Worm (Caenorhabditis elegans): ENCODE measurements around the gene K09H11.9.
A peak's percentile ranks its signal among the peaks of the same experiment; 100 is the strongest.

K09H11.9 gene

DNA sequence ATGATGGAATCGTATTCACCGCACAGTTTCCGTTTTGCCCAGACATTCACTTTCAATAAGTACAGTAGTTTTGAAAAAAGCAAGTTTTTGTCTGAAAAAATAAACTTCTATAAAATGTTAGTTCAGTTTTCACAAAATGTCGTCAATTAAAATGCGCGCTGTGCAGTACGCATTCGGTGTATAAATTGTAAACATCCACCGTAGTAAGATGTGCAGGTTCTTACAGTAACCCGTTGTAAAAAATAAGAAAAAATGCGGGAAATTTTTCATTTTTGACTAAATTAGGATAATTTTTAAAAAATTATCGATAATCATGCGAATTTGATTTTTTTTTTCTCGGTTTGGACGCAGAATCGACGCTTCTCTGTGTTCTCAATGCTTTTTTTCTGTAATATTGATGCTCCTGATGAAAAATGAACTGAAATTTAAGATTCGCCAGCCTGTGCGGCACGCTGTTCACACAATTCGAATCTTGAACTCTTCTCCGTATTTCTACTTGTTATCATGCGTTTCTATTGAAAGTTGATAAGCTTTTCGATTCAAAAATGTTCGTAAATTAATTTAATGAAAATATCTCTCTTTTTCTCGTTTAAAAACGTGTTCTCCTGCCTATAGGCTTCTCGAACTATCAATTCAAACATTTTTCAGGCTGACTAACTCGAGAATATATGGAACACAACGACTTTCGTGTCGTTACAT lies 978 bp upstream of the K09H11.9 start, which contains the start of gene rga-3:
rga-3 (plus strand) TSS at position 649 of the 699 bp plus-strand sequence.
- no peak for TF ChIP-seq nhr-28 (tag; optimal IDR thresholded peaks at IDR 0.05)
- no peak for TF ChIP-seq mep-1 (tag; optimal IDR thresholded peaks at IDR 0.05)
- no peak for TF ChIP-seq ceh-39 (tag; optimal IDR thresholded peaks at IDR 0.05)
- no peak for TF ChIP-seq sem-2 (GFP tag; optimal IDR thresholded peaks at IDR 0.05)
- TF ChIP-seq blmp-1 (tag; optimal IDR thresholded peaks at IDR 0.05), result no peak
- no peak for TF ChIP-seq zip-8 (tag; optimal IDR thresholded peaks at IDR 0.05)
- no peak for TF ChIP-seq cnd-1 (tag; optimal IDR thresholded peaks at IDR 0.05)
- TF ChIP-seq sptf-1 (tag; optimal IDR thresholded peaks at IDR 0.05), result no peak
- TF ChIP-seq lsy-2 (tag; optimal IDR thresholded peaks at IDR 0.05), result no peak
- TF ChIP-seq lin-32 (GFP tag; optimal IDR thresholded peaks at IDR 0.05), result no peak
- TF ChIP-seq snpc-4 (tag; optimal IDR thresholded peaks at IDR 0.05), result no peak
- no peak for TF ChIP-seq mls-2 (tag; optimal IDR thresholded peaks at IDR 0.05)
- TF ChIP-seq ham-2 (GFP tag; optimal IDR thresholded peaks at IDR 0.05), result no peak
- no peak for TF ChIP-seq ceh-43 (GFP tag; optimal IDR thresholded peaks at IDR 0.05)
- no peak for TF ChIP-seq unc-39 (tag; optimal IDR thresholded peaks at IDR 0.05)
- no peak for TF ChIP-seq bed-3 (GFP tag; optimal IDR thresholded peaks at IDR 0.05)
- TF ChIP-seq nhr-76 (tag; optimal IDR thresholded peaks at IDR 0.05), result no peak
- TF ChIP-seq ceh-83 (GFP tag; optimal IDR thresholded peaks at IDR 0.05), result no peak
- no peak for TF ChIP-seq lin-13 (tag; optimal IDR thresholded peaks at IDR 0.05)
- no peak for TF ChIP-seq elt-3 (tag; optimal IDR thresholded peaks at IDR 0.05)

DNA sequence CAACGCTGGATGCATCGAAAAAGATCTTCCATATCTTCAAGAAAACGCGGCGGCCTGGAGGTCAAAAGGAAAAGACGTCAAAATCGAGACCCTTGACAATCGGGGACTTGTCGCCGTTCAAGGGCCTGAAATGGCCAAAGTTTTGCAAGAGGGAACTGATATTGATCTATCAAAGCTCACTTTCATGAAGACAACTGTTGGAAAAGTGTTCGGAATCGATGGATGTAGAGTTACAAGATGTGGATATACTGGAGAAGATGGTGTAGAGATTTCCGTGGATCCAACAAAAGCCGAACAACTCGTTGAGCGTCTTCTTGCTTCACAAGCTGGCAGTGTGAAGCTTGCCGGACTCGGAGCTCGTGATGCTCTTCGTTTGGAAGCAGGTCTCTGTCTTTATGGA lies 2.9 kb downstream of the K09H11.9 start:
- TF ChIP-seq ham-2 (GFP tag; optimal IDR thresholded peaks at IDR 0.05), result no peak

ce11 chrV:5712652-5713051 lies 3.8 kb downstream of the K09H11.9 start, which contains the start of gene gcst-1:
TSS of gene gcst-1 (plus strand) at chrV:5712928.
- TF ChIP-seq tbx-8 (GFP tag; optimal IDR thresholded peaks at IDR 0.05) (no peak), bed-3 (GFP tag; optimal IDR thresholded peaks at IDR 0.05) (no peak)

DNA sequence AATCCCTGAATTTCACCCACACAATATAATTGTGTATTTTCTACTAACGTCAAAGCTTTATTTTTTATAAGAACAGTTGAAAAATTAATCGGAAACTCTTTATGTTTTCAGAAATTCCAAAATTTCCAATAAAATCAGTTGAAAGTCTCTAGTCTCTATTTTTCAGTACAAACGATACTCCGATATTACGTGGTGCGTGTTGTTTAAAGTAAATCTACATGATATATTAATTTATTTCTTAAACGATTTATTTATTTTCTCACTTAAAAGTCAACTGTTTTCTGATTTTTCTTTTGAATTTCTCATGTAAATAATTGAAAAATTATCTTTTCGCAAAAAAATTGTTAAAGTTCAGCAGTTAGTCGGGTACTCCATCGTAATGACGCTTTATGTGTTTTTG lies 4.2 kb downstream of the K09H11.9 start:
- TF ChIP-seq nhr-237 (tag; optimal IDR thresholded peaks at IDR 0.05) (no peak), drap-1 (GFP tag; optimal IDR thresholded peaks at IDR 0.05) (no peak), ham-2 (GFP tag; optimal IDR thresholded peaks at IDR 0.05) (no peak), sem-2 (GFP tag; optimal IDR thresholded peaks at IDR 0.05) (no peak)

DNA sequence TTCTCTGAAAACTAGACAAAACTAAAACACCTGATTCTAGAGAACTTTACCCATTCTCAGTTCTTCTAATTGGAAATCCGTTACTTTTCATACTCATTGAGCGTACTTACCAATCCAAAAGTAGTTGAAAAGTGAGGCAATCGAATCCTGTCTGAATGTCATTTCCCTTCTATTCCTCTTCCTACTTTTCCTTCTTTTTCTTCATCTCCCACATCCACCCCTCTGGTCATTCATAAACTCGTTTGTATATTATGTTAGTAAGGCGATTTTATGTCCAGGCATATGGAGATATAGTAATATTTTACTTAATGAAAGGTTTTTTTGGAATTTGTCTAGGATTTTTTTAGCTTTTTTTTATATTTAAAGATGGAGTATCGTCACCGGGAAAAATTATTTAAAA lies 8.1 kb downstream of the K09H11.9 start:
- TF ChIP-seq ces-1 (GFP tag; optimal IDR thresholded peaks at IDR 0.05), result peak; percentile 78
- TF ChIP-seq nhr-237 (tag; optimal IDR thresholded peaks at IDR 0.05), result no peak

DNA sequence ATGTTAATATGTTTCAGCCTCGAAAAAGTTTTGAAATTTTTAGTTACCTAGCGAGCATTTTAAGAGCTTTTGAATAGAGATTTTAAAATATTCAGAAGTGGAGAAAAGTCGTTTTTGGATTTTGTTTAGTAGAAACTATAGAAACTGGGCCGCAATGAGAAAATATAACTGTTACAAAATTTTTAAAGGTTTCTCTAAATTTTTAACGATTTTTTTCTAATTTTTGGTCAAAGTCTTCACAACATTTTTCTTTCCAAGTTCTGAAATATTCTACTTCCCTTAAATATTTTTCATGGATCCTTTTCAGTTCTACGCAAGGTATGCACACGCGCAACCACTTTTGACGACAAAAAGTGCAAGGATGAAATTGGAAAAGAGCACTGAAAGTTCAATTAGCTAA lies 10.9 kb downstream of the K09H11.9 start, which contains the start of gene peli-1:
peli-1 (plus strand) TSS at position 301 of the 400 bp plus-strand sequence.
- TF ChIP-seq elt-3 (tag; optimal IDR thresholded peaks at IDR 0.05) (no peak), nhr-12 (tag; optimal IDR thresholded peaks at IDR 0.05) (no peak), drap-1 (GFP tag; optimal IDR thresholded peaks at IDR 0.05) (no peak), zip-8 (tag; optimal IDR thresholded peaks at IDR 0.05) (no peak)

- no peak for TF ChIP-seq lin-32 (GFP tag; optimal IDR thresholded peaks at IDR 0.05)
- TF ChIP-seq cnd-1 (tag; optimal IDR thresholded peaks at IDR 0.05), result no peak
- TF ChIP-seq hlh-1 (tag; optimal IDR thresholded peaks at IDR 0.05), result no peak
- no peak for TF ChIP-seq pha-4 (tag; optimal IDR thresholded peaks at IDR 0.05)
- no peak for TF ChIP-seq flh-1 (GFP tag; optimal IDR thresholded peaks at IDR 0.05)
- no peak for TF ChIP-seq zip-8 (tag; optimal IDR thresholded peaks at IDR 0.05)
- no peak for TF ChIP-seq unc-62 (GFP tag; optimal IDR thresholded peaks at IDR 0.05)
- TF ChIP-seq nhr-2 (tag; optimal IDR thresholded peaks at IDR 0.05), result no peak
- TF ChIP-seq ceh-83 (GFP tag; optimal IDR thresholded peaks at IDR 0.05), result no peak
- no peak for TF ChIP-seq tbx-8 (GFP tag; optimal IDR thresholded peaks at IDR 0.05)
- no peak for TF ChIP-seq lin-13 (tag; optimal IDR thresholded peaks at IDR 0.05)
- no peak for TF ChIP-seq nhr-237 (tag; optimal IDR thresholded peaks at IDR 0.05)
- no peak for TF ChIP-seq ces-1 (GFP tag; optimal IDR thresholded peaks at IDR 0.05)
- no peak for TF ChIP-seq mep-1 (tag; optimal IDR thresholded peaks at IDR 0.05)
- TF ChIP-seq M03D4.4 (tag; optimal IDR thresholded peaks at IDR 0.05), result no peak
- TF ChIP-seq sptf-1 (tag; optimal IDR thresholded peaks at IDR 0.05), result no peak
- no peak for TF ChIP-seq mab-5 (tag; optimal IDR thresholded peaks at IDR 0.05)
- no peak for TF ChIP-seq nhr-28 (tag; optimal IDR thresholded peaks at IDR 0.05)
- TF ChIP-seq elt-1 (tag; optimal IDR thresholded peaks at IDR 0.05; ENCODE audit: borderline replicate concordance, insufficient read depth), result no peak
- TF ChIP-seq ham-2 (GFP tag; optimal IDR thresholded peaks at IDR 0.05), result no peak
Measured at ce11 chrV:5704467-5704866, 11.9 kb downstream of the K09H11.9 start.

Measured in whole organism, mixed stage, embryonic.